Fruit fly (Drosophila melanogaster): ENCODE data around the gene CG14109.

CG14109 gene

DNA sequence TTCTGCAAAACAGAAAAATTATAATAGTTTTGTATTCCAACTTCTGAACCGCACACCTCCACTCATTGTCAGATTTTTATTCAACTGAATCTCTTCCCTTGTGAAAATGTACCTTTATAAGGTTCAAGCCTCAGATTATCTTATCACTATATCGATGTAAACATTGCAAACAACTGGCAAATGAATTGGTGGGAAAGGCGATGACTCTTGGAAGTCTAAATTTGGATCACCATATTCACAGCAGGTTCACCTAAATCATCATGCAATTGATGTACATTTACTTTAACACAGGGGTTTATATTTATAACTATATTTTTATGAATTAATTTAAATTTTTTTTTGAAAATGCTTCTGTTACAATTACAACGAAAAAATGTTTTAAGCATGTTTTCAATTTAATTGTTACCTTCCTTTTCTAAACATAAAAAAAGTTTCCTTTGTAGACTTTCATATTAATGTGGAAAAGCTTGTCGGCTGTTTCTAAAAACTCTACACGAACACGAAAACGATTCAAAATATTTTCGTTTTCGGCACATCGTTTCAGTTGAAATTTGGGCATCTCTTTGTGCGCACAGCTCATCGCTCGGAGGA lies at the start of gene CG14109, which contains the start of gene CG10140:
TSS of gene CG14109 (plus strand) at position 541 of the 591 bp plus-strand sequence.
TSS of gene CG10140 (minus strand) at position 101 of the 591 bp plus-strand sequence.
- TF ChIP-seq EcR (GFP tag; optimal IDR thresholded peaks at IDR 0.05) (no peak), pan (optimal IDR thresholded peaks at IDR 0.05) (no peak), psq (optimal IDR thresholded peaks at IDR 0.05) (no peak), Dll (optimal IDR thresholded peaks at IDR 0.05) (no peak), CG8478 (optimal IDR thresholded peaks at IDR 0.05) (no peak), usp (GFP tag; optimal IDR thresholded peaks at IDR 0.05) (no peak)

DNA sequence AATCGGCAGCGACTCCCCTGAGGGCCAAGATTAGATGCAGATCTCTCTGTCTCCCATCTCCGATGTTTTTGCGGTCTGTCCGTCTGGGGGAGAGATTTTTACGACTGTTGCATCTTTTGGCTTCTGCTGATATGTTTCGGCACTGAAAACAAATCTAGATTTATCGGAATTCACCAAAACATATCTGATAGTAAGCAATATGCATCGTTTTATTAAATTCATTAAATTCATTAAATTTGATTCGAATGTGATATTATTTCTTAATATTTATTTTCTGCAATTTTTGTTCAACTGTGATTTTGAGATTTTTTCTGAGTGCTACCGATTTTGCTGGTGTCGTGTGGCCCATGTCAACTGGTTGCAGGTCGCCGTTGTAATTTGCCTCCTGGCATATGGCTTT lies 47.2 kb upstream of the CG14109 start:
- TF ChIP-seq pan (optimal IDR thresholded peaks at IDR 0.05) (no peak), usp (GFP tag; optimal IDR thresholded peaks at IDR 0.05) (no peak), CG8478 (optimal IDR thresholded peaks at IDR 0.05) (no peak), psq (optimal IDR thresholded peaks at IDR 0.05) (no peak), EcR (GFP tag; optimal IDR thresholded peaks at IDR 0.05) (no peak), Dll (optimal IDR thresholded peaks at IDR 0.05) (no peak)

DNA sequence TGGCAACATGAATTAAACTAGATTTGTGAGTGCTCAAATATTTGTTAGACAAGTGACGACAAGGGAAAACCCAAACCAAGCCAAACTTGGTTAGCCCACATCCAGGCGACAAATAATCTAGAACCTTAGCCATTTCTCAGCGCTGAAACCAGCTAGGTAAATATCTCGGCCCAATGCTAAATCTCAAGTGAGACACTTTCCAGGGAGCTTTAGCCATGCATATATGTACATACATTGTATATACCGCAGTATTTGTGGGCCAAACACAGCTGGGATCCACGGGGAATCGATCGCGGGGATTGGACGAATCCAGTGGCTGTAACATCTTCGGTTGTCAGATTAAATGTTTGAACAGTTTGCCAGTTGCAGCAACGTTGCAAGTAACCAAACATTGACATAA lies 43.1 kb upstream of the CG14109 start:
- TF ChIP-seq Dll (optimal IDR thresholded peaks at IDR 0.05): no peak
- no peak for TF ChIP-seq psq (optimal IDR thresholded peaks at IDR 0.05)
- TF ChIP-seq pan (optimal IDR thresholded peaks at IDR 0.05): no peak
- no peak for TF ChIP-seq EcR (GFP tag; optimal IDR thresholded peaks at IDR 0.05)
- TF ChIP-seq CG8478 (optimal IDR thresholded peaks at IDR 0.05): no peak
- TF ChIP-seq usp (GFP tag; optimal IDR thresholded peaks at IDR 0.05): no peak

DNA sequence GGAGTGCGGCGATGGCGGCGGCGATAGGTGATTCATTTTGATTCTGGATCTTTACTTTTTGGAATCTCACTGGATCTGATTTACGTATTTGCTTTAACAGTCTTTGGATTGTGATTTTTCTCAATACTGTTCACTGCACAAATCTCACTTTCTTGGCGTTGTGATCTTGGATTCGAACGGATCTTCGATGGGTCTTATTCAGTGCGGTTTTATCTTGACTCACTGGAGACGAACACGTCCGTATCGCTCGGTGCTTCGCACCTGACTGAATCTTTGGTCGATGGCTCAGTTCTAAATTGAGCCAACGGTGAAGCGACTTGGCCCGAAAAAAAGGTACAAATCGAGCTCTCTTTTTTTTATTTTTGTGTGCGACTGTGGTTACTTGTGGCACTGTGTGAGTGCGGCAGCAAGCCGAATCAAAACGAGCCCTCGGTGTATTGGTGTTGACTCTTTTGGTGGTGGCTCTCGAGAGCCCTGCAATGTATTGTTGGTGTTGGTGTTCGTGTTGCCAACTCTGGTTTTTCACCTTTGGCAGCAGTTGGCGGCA lies 39.8 kb upstream of the CG14109 start, which contains the start of gene sens:
TSS of gene sens (minus strand) at position 254 of the 547 bp plus-strand sequence.
- TF ChIP-seq Dll (optimal IDR thresholded peaks at IDR 0.05) (no peak), CG8478 (optimal IDR thresholded peaks at IDR 0.05) (no peak), EcR (GFP tag; optimal IDR thresholded peaks at IDR 0.05) (no peak), usp (GFP tag; optimal IDR thresholded peaks at IDR 0.05) (no peak), pan (optimal IDR thresholded peaks at IDR 0.05) (no peak), psq (optimal IDR thresholded peaks at IDR 0.05) (no peak)

DNA sequence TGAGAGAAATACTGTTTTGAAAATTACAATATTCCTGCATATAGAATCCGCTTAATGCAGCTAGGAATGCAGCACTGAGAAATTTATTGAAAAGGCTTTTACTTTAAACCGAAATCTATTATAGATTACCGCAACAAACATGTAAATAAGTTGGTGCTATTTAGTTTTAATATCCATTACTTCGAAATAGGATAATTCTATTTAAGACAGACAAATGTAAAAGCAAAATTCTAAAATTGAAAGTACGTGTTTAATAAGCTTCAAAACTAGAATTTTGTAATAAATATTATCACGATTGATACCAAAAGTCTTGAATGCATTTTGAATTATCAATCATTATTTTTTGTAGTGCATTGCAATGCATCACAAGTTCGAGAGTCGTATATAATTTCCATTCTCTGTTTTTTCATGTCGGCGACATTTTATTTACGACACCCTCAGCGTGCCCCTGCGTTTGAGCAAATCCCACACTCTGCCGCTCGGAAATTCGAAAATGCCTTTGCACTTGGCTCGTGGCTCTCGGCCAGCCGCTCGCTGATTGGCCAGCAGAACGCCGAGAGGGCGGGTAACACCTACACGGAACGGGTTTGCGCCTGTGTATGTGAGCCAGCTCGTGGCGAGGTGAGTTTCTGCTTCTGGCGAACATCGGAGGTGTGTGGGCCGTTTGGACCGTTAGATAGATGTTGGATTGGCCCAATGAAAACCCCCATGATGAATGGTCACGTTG lies 37.4 kb upstream of the CG14109 start:
- TF ChIP-seq usp (GFP tag; optimal IDR thresholded peaks at IDR 0.05) (no peak), CG8478 (optimal IDR thresholded peaks at IDR 0.05) (no peak), EcR (GFP tag; optimal IDR thresholded peaks at IDR 0.05) (no peak), pan (optimal IDR thresholded peaks at IDR 0.05) (no peak), psq (optimal IDR thresholded peaks at IDR 0.05) (no peak), Dll (optimal IDR thresholded peaks at IDR 0.05) (no peak)

DNA sequence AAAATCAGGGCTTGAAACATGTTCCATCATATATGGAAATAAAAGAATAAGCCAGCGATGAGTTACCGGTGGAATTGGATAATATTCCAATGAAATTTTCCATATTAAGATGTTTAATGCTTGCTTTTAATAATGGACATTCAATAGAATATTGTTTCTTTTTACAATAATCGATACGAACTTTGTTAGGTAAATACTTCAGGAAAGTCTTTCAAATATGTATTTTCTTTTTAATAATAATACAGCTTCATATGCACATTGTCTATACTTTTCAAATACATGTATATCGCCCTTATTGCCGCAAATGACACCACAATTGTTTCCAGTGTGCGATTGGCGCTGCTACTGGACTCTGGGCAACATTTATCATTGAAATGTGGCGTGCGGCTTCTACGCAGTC lies 33.8 kb upstream of the CG14109 start:
- TF ChIP-seq usp (GFP tag; optimal IDR thresholded peaks at IDR 0.05) (no peak), CG8478 (optimal IDR thresholded peaks at IDR 0.05) (no peak), EcR (GFP tag; optimal IDR thresholded peaks at IDR 0.05) (no peak)

DNA sequence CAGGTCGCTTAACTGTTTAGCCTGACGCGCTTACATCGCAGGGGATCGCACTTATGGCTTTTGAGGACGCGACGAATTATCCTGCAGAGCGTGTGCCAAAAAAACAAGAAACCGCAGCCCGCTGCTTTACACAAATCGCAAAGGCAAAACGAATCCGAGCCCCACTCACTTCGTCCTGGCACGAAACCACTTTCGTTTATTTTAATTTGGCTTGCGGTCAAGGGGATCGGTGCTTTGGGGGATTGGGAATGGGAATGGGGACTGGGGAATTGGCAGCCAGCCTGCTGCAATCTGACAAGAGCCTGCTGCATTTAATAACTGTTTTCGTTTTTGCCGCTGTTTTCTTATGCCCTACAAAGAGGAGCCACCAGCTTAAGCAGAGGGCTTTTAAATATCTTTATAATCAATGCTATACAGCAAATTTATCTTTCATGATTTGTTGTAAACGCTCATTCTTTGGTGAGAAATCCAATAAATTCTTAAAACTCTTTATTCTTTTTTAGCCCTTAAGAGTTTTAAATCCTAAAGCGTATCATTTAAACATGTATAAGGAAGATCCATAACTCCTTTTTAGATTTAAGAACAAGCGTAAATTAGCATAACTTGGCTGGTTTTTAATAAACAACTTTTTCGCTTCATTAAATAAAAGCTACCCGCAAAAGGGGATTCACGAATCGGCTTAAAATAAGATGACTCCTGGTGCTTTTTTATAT lies 30.7 kb upstream of the CG14109 start:
- TF ChIP-seq usp (GFP tag; optimal IDR thresholded peaks at IDR 0.05) (no peak), CG8478 (optimal IDR thresholded peaks at IDR 0.05) (no peak), psq (optimal IDR thresholded peaks at IDR 0.05) (no peak), pan (optimal IDR thresholded peaks at IDR 0.05) (no peak), Dll (optimal IDR thresholded peaks at IDR 0.05) (no peak), EcR (GFP tag; optimal IDR thresholded peaks at IDR 0.05) (no peak)

DNA sequence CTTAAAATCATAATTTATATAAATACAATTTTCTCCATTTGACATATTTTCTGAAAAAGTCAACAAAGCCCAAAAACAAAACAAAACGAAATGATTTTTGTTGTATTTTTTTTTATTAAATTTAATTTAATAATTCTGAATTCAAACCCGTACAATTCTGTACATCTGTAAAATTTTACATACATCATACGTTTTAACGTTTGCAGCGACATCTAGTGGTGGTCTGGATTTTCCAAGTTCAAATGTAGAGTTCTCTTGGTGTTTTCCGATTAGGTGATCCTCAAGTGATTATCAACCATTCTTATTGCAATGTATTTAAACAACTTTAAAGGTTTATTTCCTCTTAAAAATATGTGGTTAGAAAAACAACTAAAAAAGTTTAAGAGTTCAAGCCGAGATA lies 29.7 kb upstream of the CG14109 start:
- TF ChIP-seq usp (GFP tag; optimal IDR thresholded peaks at IDR 0.05): no peak
- no peak for TF ChIP-seq Dll (optimal IDR thresholded peaks at IDR 0.05)
- TF ChIP-seq pan (optimal IDR thresholded peaks at IDR 0.05): no peak
- TF ChIP-seq CG8478 (optimal IDR thresholded peaks at IDR 0.05): no peak
- TF ChIP-seq EcR (GFP tag; optimal IDR thresholded peaks at IDR 0.05): no peak
- no peak for TF ChIP-seq psq (optimal IDR thresholded peaks at IDR 0.05)

DNA sequence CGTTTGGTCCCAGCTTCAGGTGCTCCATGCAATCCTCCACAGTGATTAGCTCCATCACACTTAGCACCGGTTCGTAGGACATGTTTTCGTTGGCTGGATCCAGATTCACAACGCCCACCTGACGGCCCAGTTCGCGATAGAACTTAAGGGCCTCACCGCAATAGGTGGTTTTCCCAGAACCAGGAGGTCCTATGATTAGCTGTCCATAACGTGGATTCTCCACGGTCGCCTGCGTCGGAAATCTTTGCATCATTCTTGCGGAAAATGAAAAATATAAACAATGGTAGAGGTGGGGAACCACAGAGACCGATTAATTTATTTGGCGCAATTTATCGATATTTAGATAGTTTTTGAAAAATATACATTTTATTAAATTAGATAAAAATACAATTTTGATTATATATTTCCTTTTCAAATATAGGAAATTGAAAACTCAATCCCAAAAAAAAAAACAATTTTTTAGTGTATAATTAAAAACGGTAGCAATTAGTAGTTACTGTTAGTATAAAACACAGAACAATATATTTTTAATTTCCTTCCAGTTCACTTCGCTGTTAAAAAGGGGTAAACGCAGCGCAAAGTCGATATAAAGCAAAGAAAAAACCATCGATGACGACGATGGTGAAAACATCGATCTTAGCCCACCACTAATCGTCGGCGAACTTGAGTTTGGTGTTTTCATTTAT lies 28.4 kb upstream of the CG14109 start, which contains the start of the genes CG10222 and flr:
TSS of gene CG10222 (minus strand) at position 254 of the 686 bp plus-strand sequence.
TSS of gene flr (plus strand) at position 644 of the 686 bp plus-strand sequence.
- TF ChIP-seq usp (GFP tag; optimal IDR thresholded peaks at IDR 0.05) (no peak), EcR (GFP tag; optimal IDR thresholded peaks at IDR 0.05) (no peak), psq (optimal IDR thresholded peaks at IDR 0.05) (no peak), pan (optimal IDR thresholded peaks at IDR 0.05) (no peak), CG8478 (optimal IDR thresholded peaks at IDR 0.05) (no peak), Dll (optimal IDR thresholded peaks at IDR 0.05) (no peak)

DNA sequence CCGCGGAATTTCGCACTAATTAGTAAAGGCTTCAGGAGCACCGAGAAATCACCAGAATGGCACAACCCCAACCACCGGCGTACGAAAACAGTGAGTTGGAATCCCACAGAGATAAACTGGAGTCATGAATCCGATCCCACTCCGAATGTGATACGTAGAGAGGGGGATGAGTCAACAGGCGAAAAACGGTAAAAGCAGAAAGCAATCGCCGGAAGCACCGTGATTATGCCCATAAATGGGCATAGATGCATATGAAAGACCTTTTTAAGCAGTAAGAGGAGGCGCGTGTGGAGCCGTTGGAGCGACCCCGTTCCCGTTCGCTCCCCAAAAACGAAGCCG lies 27.9 kb upstream of the CG14109 start:
- TF ChIP-seq psq (optimal IDR thresholded peaks at IDR 0.05) (no peak), EcR (GFP tag; optimal IDR thresholded peaks at IDR 0.05) (no peak), Dll (optimal IDR thresholded peaks at IDR 0.05) (no peak), CG8478 (optimal IDR thresholded peaks at IDR 0.05) (no peak)

DNA sequence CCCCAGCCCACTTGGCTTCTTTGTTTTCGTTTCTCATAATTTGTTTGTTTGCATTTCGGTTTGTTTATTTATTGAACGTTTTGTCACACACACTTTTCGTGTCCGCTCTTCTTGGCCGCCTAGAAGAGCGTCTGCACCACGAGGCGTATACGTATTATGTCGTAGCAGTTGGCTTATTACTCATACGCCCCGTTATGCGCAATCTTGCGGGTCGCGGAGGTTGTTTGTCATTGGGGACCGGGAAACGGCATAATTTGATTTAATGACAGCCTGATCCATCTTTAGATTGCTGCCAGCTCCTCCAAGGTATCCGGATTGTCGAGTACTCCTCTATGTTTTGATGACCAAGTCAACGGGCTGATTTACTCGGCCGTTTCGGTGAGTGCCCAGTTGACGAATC lies 20.5 kb upstream of the CG14109 start:
- TF ChIP-seq Dll (optimal IDR thresholded peaks at IDR 0.05): no peak
- no peak for TF ChIP-seq usp (GFP tag; optimal IDR thresholded peaks at IDR 0.05)
- no peak for TF ChIP-seq pan (optimal IDR thresholded peaks at IDR 0.05)
- TF ChIP-seq psq (optimal IDR thresholded peaks at IDR 0.05): no peak

All from whole organism.